Worm (Caenorhabditis elegans): Measurements from ENCODE around the gene F08H9.4.

- TF ChIP-seq nhr-67 (tag; optimal IDR thresholded peaks at IDR 0.05) (no peak), pqm-1 (tag; optimal IDR thresholded peaks at IDR 0.05) (peak; percentile 5), ztf-11 (tag; optimal IDR thresholded peaks at IDR 0.05) (no peak), fos-1 (tag; optimal IDR thresholded peaks at IDR 0.05) (no peak), elt-2 (tag; optimal IDR thresholded peaks at IDR 0.05) (peak; percentile 48), ama-1 (optimal IDR thresholded peaks at IDR 0.05) (no peak), fkh-2 (tag; optimal IDR thresholded peaks at IDR 0.05) (no peak), nhr-77 (tag; optimal IDR thresholded peaks at IDR 0.05) (no peak), fkh-10 (GFP tag; optimal IDR thresholded peaks at IDR 0.05) (no peak), skn-1 (tag; optimal IDR thresholded peaks at IDR 0.05) (no peak)
Measured at ce11 chrV:14476680-14477079, 12.5 kb upstream of the F08H9.4 start, which contains the start of gene clec-54.

Data from whole organism, L3 larva.